Worm (Caenorhabditis elegans) whole organism, L2 larva: Measurements from ENCODE around the gene C54F6.5.

Experiments used
- R02D3.7 ChIP-seq: fragments of 150-350 bp; optimal IDR thresholded peaks from 2 replicates; lab custom pipeline; 2014; ENCODE audit warnings: missing biosample characterization, missing genetic modification characterization
- Y55F3AM.14 ChIP-seq: fragments of 200-800 bp; sonication (Bioruptor generic); optimal IDR thresholded peaks from 2 replicates; lab custom pipeline; 2018; ENCODE audit warnings: mild to moderate bottlenecking, missing genetic modification characterization, missing compliant biosample characterization
- ZK546.5 ChIP-seq: sonication (generic microtip); optimal IDR thresholded peaks from 2 replicates; lab custom pipeline; 2017; ENCODE audit warnings: missing biosample characterization, missing genetic modification characterization
- alr-1 ChIP-seq: fragments of 150-350 bp; optimal IDR thresholded peaks from 2 replicates; lab custom pipeline; 2014; ENCODE audit warnings: missing biosample characterization, missing genetic modification characterization
- aly-2 ChIP-seq: fragments of 150-350 bp; optimal IDR thresholded peaks from 2 replicates; lab custom pipeline; 2014; ENCODE audit warnings: missing biosample characterization, missing genetic modification characterization
- blmp-1 ChIP-seq: sonication (generic microtip); optimal IDR thresholded peaks from 2 replicates; lab custom pipeline; 2017; ENCODE audit warnings: missing genetic modification characterization, mild to moderate bottlenecking, missing compliant biosample characterization, antibody characterized with exemption, moderate library complexity; ENCODE audit not compliant: insufficient read depth
- ceh-16 ChIP-seq: fragments of 150-350 bp; optimal IDR thresholded peaks from 2 replicates; lab custom pipeline; 2014; ENCODE audit warnings: missing biosample characterization, missing genetic modification characterization
- ceh-82 ChIP-seq: fragments of 150-350 bp; optimal IDR thresholded peaks from 2 replicates; lab custom pipeline; 2014; ENCODE audit warnings: missing biosample characterization, missing genetic modification characterization
- egl-27 ChIP-seq: sonication (generic microtip); optimal IDR thresholded peaks from 3 replicates; lab custom pipeline; 2017; ENCODE audit warnings: missing biosample characterization, missing genetic modification reagents, missing genetic modification characterization
- fos-1 ChIP-seq: fragments of 150-350 bp; optimal IDR thresholded peaks from 2 replicates; lab custom pipeline; 2014; ENCODE audit warnings: missing biosample characterization, missing genetic modification characterization
- gmeb-1 ChIP-seq: fragments of 150-350 bp; optimal IDR thresholded peaks from 2 replicates; lab custom pipeline; 2014; ENCODE audit warnings: missing biosample characterization, missing genetic modification characterization
- lin-11 ChIP-seq: fragments of 150-350 bp; sonication (generic microtip); optimal IDR thresholded peaks from 2 replicates; lab custom pipeline; 2014; ENCODE audit warnings: missing biosample characterization, missing genetic modification characterization, inconsistent platforms, mixed read lengths
- lin-13 ChIP-seq: fragments of 150-350 bp; optimal IDR thresholded peaks from 2 replicates; lab custom pipeline; 2014; ENCODE audit warnings: missing biosample characterization, missing genetic modification reagents, missing genetic modification characterization
- lin-39 ChIP-seq: fragments of 150-350 bp; optimal IDR thresholded peaks from 2 replicates; lab custom pipeline; 2014; ENCODE audit warnings: missing biosample characterization, missing genetic modification reagents, missing genetic modification characterization
- lsy-2 ChIP-seq, 2 experiments: fragments of 150-350 bp in 1 of 2; sonication (generic microtip) in 1 of 2; optimal IDR thresholded peaks; 2 replicates each; lab custom pipeline; 2014 to 2017; ENCODE audit warnings: missing biosample characterization in 2 of 2, missing genetic modification characterization in 2 of 2
- mab-5 ChIP-seq: fragments of 150-350 bp; optimal IDR thresholded peaks from 2 replicates; lab custom pipeline; 2014; ENCODE audit warnings: missing biosample characterization, missing genetic modification characterization
- mbf-1 ChIP-seq: sonication (generic microtip); optimal IDR thresholded peaks from 2 replicates; lab custom pipeline; 2017; ENCODE audit warnings: missing biosample characterization, missing genetic modification characterization
- nhr-10 ChIP-seq: sonication (generic microtip); optimal IDR thresholded peaks from 2 replicates; lab custom pipeline; 2017; ENCODE audit warnings: missing biosample characterization, missing genetic modification characterization
- nhr-11 ChIP-seq: fragments of 150-350 bp; optimal IDR thresholded peaks from 2 replicates; lab custom pipeline; 2014; ENCODE audit warnings: missing biosample characterization, missing genetic modification characterization
- nhr-12 ChIP-seq: fragments of 150-350 bp; optimal IDR thresholded peaks from 2 replicates; lab custom pipeline; 2014; ENCODE audit warnings: missing biosample characterization, missing genetic modification characterization
- nhr-129 ChIP-seq: fragments of 150-350 bp; optimal IDR thresholded peaks from 2 replicates; lab custom pipeline; 2014; ENCODE audit warnings: missing biosample characterization, missing genetic modification characterization
- nhr-21 ChIP-seq: fragments of 150-350 bp; optimal IDR thresholded peaks from 2 replicates; lab custom pipeline; 2014; ENCODE audit warnings: missing biosample characterization, missing genetic modification characterization
- nhr-23 ChIP-seq: fragments of 150-350 bp; optimal IDR thresholded peaks from 2 replicates; lab custom pipeline; 2014; ENCODE audit warnings: missing biosample characterization, missing genetic modification reagents, missing genetic modification characterization
- nhr-237 ChIP-seq: fragments of 150-350 bp; optimal IDR thresholded peaks from 2 replicates; lab custom pipeline; 2014; ENCODE audit warnings: missing biosample characterization, missing genetic modification characterization
- nhr-25 ChIP-seq: fragments of 150-350 bp; sonication (generic microtip); optimal IDR thresholded peaks from 3 replicates; lab custom pipeline; 2014; ENCODE audit warnings: missing biosample characterization, missing genetic modification characterization
- nhr-6 ChIP-seq: fragments of 150-350 bp; optimal IDR thresholded peaks from 2 replicates; lab custom pipeline; 2014; ENCODE audit warnings: missing biosample characterization, missing genetic modification characterization
- nhr-77 ChIP-seq: fragments of 150-350 bp; optimal IDR thresholded peaks from 2 replicates; lab custom pipeline; 2014; ENCODE audit warnings: missing biosample characterization, missing genetic modification characterization
- peb-1 ChIP-seq: fragments of 150-350 bp; optimal IDR thresholded peaks from 2 replicates; lab custom pipeline; 2014; ENCODE audit warnings: missing biosample characterization, missing genetic modification characterization
- sem-4 ChIP-seq: fragments of 150-350 bp; optimal IDR thresholded peaks from 2 replicates; lab custom pipeline; 2014; ENCODE audit warnings: missing biosample characterization, missing genetic modification reagents, missing genetic modification characterization
- skn-1 ChIP-seq: sonication (generic microtip); optimal IDR thresholded peaks from 2 replicates; lab custom pipeline; 2017; ENCODE audit warnings: missing biosample characterization, missing genetic modification characterization
- sma-3 ChIP-seq: sonication (generic microtip); optimal IDR thresholded peaks from 2 replicates; lab custom pipeline; 2016; ENCODE audit warnings: missing genetic modification reagents, missing genetic modification characterization, missing compliant biosample characterization
- snpc-4 ChIP-seq: fragments of 150-350 bp; optimal IDR thresholded peaks from 2 replicates; lab custom pipeline; 2014; ENCODE audit warnings: missing biosample characterization, missing genetic modification characterization
- unc-39 ChIP-seq: fragments of 150-350 bp; optimal IDR thresholded peaks from 2 replicates; lab custom pipeline; 2014; ENCODE audit warnings: missing biosample characterization, missing genetic modification characterization
- unc-55 ChIP-seq: fragments of 150-350 bp; sonication (generic microtip); optimal IDR thresholded peaks from 3 replicates; lab custom pipeline; 2014; ENCODE audit warnings: missing biosample characterization, missing genetic modification reagents, missing genetic modification characterization
- unc-62 ChIP-seq: fragments of 150-350 bp; optimal IDR thresholded peaks from 2 replicates; lab custom pipeline; 2014; ENCODE audit warnings: missing biosample characterization, missing genetic modification reagents, missing genetic modification characterization
- zag-1 ChIP-seq: fragments of 150-350 bp; optimal IDR thresholded peaks from 2 replicates; lab custom pipeline; 2014; ENCODE audit warnings: missing biosample characterization, missing genetic modification characterization
- ztf-1 ChIP-seq: fragments of 200-800 bp; sonication (Bioruptor generic); conservative IDR thresholded peaks from 2 replicates; pipeline ENCODE4 v1.3.6; 2022; ENCODE audit warnings: missing genetic modification characterization, missing compliant biosample characterization
- ztf-11 ChIP-seq: sonication (generic microtip); optimal IDR thresholded peaks from 2 replicates; lab custom pipeline; 2017; ENCODE audit warnings: missing biosample characterization, missing genetic modification characterization

Gene C54F6.5

ce11 chrV:7553873-7554362 lies 25.0 kb downstream of the C54F6.5 start, which contains the start of gene ttr-10:
Gene ttr-10 (minus strand): TSS chrV:7553923.
- TF ChIP-seq aly-2 (tag; lab: Kevin White, UChicago) (no peak), nhr-25 (tag; lab: Kevin White, UChicago) (no peak), ceh-82 (tag; lab: Kevin White, UChicago) (no peak), nhr-12 (tag; lab: Kevin White, UChicago) (no peak), lsy-2 (tag; optimal IDR thresholded peaks at IDR 0.05; lab: Kevin White, UChicago) (no peak), unc-39 (tag; lab: Kevin White, UChicago) (no peak), nhr-77 (tag; lab: Kevin White, UChicago) (no peak), blmp-1 (tag; lab: Kevin White, UChicago) (no peak), mbf-1 (no peak), unc-62 (no peak), sma-3 (no peak), unc-55 (GFP tag; lab: Kevin White, UChicago) (no peak)

- TF ChIP-seq blmp-1 (tag; lab: Kevin White, UChicago): no peak
- no peak for TF ChIP-seq lin-11
- no peak for TF ChIP-seq nhr-10 (tag; lab: Kevin White, UChicago)
- no peak for TF ChIP-seq mbf-1
- TF ChIP-seq ztf-1 (GFP tag; lab: Robert Waterston, UW): no peak
- TF ChIP-seq skn-1 (tag; lab: Kevin White, UChicago): no peak
- no peak for TF ChIP-seq unc-39 (tag; lab: Kevin White, UChicago)
- TF ChIP-seq unc-55 (GFP tag; lab: Kevin White, UChicago): no peak
- TF ChIP-seq aly-2 (tag; lab: Kevin White, UChicago): no peak
- no peak for TF ChIP-seq nhr-21
- TF ChIP-seq snpc-4 (tag; lab: Kevin White, UChicago): no peak
- no peak for TF ChIP-seq peb-1 (tag; lab: Kevin White, UChicago)
- no peak for TF ChIP-seq sem-4 (tag; lab: Kevin White, UChicago)
- TF ChIP-seq lin-39 (tag; lab: Kevin White, UChicago): no peak
- no peak for TF ChIP-seq zag-1
- no peak for TF ChIP-seq nhr-129 (tag; lab: Kevin White, UChicago)
- TF ChIP-seq fos-1 (tag; lab: Kevin White, UChicago): no peak
- TF ChIP-seq nhr-23 (tag; lab: Kevin White, UChicago): no peak
- no peak for TF ChIP-seq nhr-11 (tag; lab: Kevin White, UChicago)
- TF ChIP-seq nhr-77 (tag; lab: Kevin White, UChicago): no peak
- TF ChIP-seq, all 48 proteins: peak for 0
Observed at ce11 chrV:7555875-7556274, 27.0 kb downstream of the C54F6.5 start.

- TF ChIP-seq egl-27 (tag; lab: Kevin White, UChicago) (no peak), ztf-1 (GFP tag; lab: Robert Waterston, UW) (no peak), ceh-16 (tag; lab: Kevin White, UChicago) (no peak), gmeb-1 (no peak), nhr-21 (no peak), ztf-11 (no peak), Y55F3AM.14 (no peak), nhr-10 (tag; lab: Kevin White, UChicago) (no peak)
Observed at ce11 chrV:7558693-7559092, 29.8 kb downstream of the C54F6.5 start, which contains the start of gene ets-7. Gene ets-7 (minus strand): TSS chrV:7558793.

DNA sequence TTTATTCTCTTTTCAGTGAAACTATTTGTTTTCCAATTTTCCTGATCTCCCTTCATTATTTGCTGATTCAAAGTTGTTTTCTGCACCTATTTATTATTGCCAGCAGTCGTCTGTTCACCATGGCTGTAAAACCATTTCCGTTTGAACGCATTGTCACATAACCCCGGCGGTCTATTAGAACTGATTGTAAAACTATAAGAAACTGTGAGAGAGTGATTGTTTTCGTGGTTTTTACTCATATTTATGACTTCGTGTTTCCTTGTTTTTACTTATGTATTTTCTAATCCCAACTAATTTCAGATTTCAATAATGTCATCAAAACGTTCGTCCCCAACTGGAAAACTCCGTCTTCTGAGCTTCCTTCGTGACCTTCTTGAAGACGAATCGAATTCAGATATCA lies 34.0 kb downstream of the C54F6.5 start, which contains the start of gene F19F10.1:
Gene F19F10.1, plus strand, starts transcription at position 301 of the 400 bp plus-strand sequence.
- TF ChIP-seq lin-13 (GFP tag; lab: Kevin White, UChicago): no peak
- no peak for TF ChIP-seq nhr-21
- TF ChIP-seq lin-39 (tag; lab: Kevin White, UChicago): no peak
- TF ChIP-seq ZK546.5 (tag; lab: Kevin White, UChicago): no peak
- TF ChIP-seq nhr-10 (tag; lab: Kevin White, UChicago): no peak
- TF ChIP-seq, all 48 proteins: peak for 0

DNA sequence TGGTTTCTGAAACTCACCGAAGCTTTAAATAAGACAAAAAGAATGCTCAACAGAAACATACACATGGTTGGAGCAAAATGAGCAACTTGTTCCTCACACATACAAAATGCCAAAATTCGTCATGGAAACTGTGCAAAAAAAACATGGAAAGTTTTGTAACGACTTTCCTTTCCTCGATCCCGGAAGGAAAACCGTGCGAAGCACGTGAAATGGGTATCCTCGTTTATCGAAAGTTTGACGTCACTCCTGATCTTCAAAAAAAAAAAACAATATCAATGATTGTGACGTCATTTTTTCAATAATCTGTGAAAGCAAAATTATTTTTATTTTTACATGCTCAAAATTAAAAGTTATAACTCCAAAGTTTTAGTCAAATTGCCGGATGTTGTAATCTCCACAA lies 41.4 kb downstream of the C54F6.5 start, which contains the start of gene clec-212:
Gene clec-212, minus strand, starts transcription at position 101 of the 400 bp plus-strand sequence.
- TF ChIP-seq sem-4 (tag; lab: Kevin White, UChicago) (no peak), lsy-2 (tag; optimal IDR thresholded peaks at IDR 0.05; lab: Kevin White, UChicago) (no peak), snpc-4 (tag; lab: Kevin White, UChicago) (no peak), nhr-6 (no peak), unc-62 (no peak), mab-5 (tag; lab: Kevin White, UChicago) (no peak), alr-1 (tag; lab: Kevin White, UChicago) (no peak), R02D3.7 (tag; lab: Kevin White, UChicago) (no peak), unc-39 (tag; lab: Kevin White, UChicago) (no peak), lin-39 (tag; lab: Kevin White, UChicago) (no peak), ZK546.5 (tag; lab: Kevin White, UChicago) (no peak), nhr-237 (tag; lab: Kevin White, UChicago) (no peak), lin-11 (no peak), Y55F3AM.14 (no peak), ceh-16 (tag; lab: Kevin White, UChicago) (no peak)
